Worm (Caenorhabditis elegans): ENCODE measurements around the gene fipr-29.

DNA sequence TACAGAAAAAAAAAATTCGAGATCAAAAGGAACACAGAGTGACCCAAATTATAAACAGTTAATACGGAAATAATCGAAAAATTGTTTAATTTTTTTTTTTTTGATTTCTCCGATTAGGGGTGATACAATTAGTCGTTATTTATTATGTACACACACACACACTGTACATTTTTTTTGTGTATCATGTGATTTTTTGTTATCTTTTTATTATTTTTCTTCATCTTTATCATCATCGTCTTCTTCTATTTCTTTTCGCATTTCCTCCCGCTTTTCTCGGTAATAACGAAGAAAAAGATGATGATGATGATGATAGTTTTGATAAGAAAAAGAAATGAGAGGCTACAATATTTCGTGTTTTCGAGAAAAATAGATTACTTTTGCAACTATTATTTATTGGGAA lies 30.3 kb downstream of the fipr-29 start:
- TF ChIP-seq pha-4 (tag; optimal IDR thresholded peaks at IDR 0.05): no peak
- no peak for TF ChIP-seq mab-5 (tag; optimal IDR thresholded peaks at IDR 0.05)
- TF ChIP-seq blmp-1 (tag; optimal IDR thresholded peaks at IDR 0.05): no peak
- no peak for TF ChIP-seq unc-120 (tag; optimal IDR thresholded peaks at IDR 0.05; ENCODE audit: poor library complexity, severe bottlenecking)
- no peak for TF ChIP-seq nhr-28 (tag; optimal IDR thresholded peaks at IDR 0.05)
- TF ChIP-seq lin-13 (tag; optimal IDR thresholded peaks at IDR 0.05): no peak
- no peak for TF ChIP-seq unc-39 (tag; optimal IDR thresholded peaks at IDR 0.05)
- TF ChIP-seq elt-1 (tag; optimal IDR thresholded peaks at IDR 0.05; ENCODE audit: borderline replicate concordance, insufficient read depth): no peak
- no peak for TF ChIP-seq nhr-12 (tag; optimal IDR thresholded peaks at IDR 0.05)
- no peak for TF ChIP-seq mep-1 (tag; optimal IDR thresholded peaks at IDR 0.05)
